Worm (Caenorhabditis elegans) whole organism, L4 larva: ENCODE data around the gene got-1.2.

Experiments
- jun-1 ChIP-seq: fragments of 150-350 bp; optimal IDR thresholded peaks from 2 replicates; lab custom pipeline; 2014; ENCODE audit warnings: missing biosample characterization, missing genetic modification reagents, missing genetic modification characterization
- nhr-42 ChIP-seq: fragments of 200-800 bp; sonication (Bioruptor generic); IDR thresholded peaks from 2 replicates; pipeline ENCODE4 v1.3.6; 2022; ENCODE audit warnings: missing genetic modification characterization, missing compliant biosample characterization
- rbr-2 ChIP-seq: sonication (generic microtip); optimal IDR thresholded peaks from 2 replicates; lab custom pipeline; 2016; ENCODE audit warnings: missing genotype, missing genetic modification characterization, missing compliant biosample characterization
- zfp-3 ChIP-seq: fragments of 200-800 bp; sonication (Bioruptor generic); conservative IDR thresholded peaks from 2 replicates; pipeline ENCODE4 v1.3.6; 2022; ENCODE audit warnings: missing genetic modification reagents, missing genetic modification characterization, missing compliant biosample characterization

DNA sequence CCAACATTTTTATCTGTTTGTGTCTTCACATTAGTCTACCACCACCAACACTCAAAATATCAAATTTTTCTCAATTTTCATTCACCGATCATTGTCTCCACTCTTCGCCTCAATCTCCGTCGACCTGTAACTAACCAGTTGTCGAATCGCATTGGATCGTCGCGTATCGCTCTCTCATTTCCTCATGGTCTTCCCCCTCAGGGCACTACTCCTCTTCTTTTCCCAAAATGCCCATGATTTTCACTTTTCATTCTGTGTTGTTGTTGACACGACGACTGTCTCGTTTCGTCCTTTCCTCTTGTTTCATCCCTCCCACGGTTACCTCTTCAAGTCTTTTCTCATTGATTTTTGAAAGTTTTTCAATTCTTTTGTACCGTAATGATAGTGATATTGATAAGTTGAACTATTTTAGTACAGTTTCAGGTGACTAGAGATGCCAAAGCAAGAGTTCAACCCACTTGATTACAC is 6.9 kb downstream of the got-1.2 start, which contains the start of gene T01C8.2:
- no peak for TF ChIP-seq nhr-42 (GFP tag; lab: Robert Waterston, UW)
- no peak for TF ChIP-seq zfp-3 (GFP tag; lab: Robert Waterston, UW)
- no peak for TF ChIP-seq rbr-2
- TF ChIP-seq jun-1: no peak
